Worm (Caenorhabditis elegans): Measurements from ENCODE around the gene Y46H3C.7.

Y46H3C.7 gene

DNA sequence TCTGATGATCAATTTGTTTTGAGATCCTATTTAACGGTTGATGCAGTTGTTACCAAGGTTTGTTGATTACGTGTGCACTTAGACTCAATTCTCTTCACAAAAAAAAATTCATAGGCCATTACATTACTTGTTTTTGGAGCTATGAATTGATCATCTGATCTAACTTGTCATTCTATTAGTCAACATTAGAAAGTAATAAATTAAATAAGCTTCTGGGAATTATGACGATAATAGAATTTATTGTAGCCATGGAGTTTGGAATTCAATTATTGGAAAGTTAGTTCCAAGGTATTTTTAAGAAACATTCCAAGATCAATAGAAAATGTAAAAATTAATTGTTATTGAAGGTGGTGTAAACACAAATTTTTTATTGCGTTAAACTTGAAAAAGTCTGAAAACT, 24.4 kb upstream of the Y46H3C.7 start:
- TF ChIP-seq ceh-16 (tag; optimal IDR thresholded peaks at IDR 0.05) (no peak), elt-2 (tag; optimal IDR thresholded peaks at IDR 0.05) (no peak), mdl-1 (tag; optimal IDR thresholded peaks at IDR 0.05) (no peak), lin-39 (tag; optimal IDR thresholded peaks at IDR 0.05) (no peak), nhr-12 (tag; optimal IDR thresholded peaks at IDR 0.05) (no peak), nhr-43 (tag; optimal IDR thresholded peaks at IDR 0.05; ENCODE audit: poor library complexity, severe bottlenecking) (no peak), tbx-2 (tag; optimal IDR thresholded peaks at IDR 0.05) (no peak), skn-1 (tag; optimal IDR thresholded peaks at IDR 0.05) (no peak)

ce11 chrV:1716892-1717291, 23.1 kb upstream of the Y46H3C.7 start, which contains the start of gene srw-103:
Gene srw-103 (plus strand): TSS chrV:1717192.
- TF ChIP-seq elt-3 (tag; optimal IDR thresholded peaks at IDR 0.05) (no peak), mdl-1 (tag; optimal IDR thresholded peaks at IDR 0.05) (no peak), unc-62 (GFP tag; optimal IDR thresholded peaks at IDR 0.05) (no peak), ceh-9 (tag; optimal IDR thresholded peaks at IDR 0.05) (no peak), eor-1 (tag; optimal IDR thresholded peaks at IDR 0.05) (no peak), ama-1 (optimal IDR thresholded peaks at IDR 0.05) (no peak), jun-1 (tag; optimal IDR thresholded peaks at IDR 0.05) (no peak), pha-4 (tag; optimal IDR thresholded peaks at IDR 0.05) (no peak), fos-1 (tag; optimal IDR thresholded peaks at IDR 0.05) (no peak), pqm-1 (tag; optimal IDR thresholded peaks at IDR 0.05) (no peak), zag-1 (tag; optimal IDR thresholded peaks at IDR 0.05) (no peak), nhr-67 (tag; optimal IDR thresholded peaks at IDR 0.05) (no peak), R02D3.7 (tag; optimal IDR thresholded peaks at IDR 0.05) (no peak), elt-1 (tag; optimal IDR thresholded peaks at IDR 0.05) (no peak)

DNA sequence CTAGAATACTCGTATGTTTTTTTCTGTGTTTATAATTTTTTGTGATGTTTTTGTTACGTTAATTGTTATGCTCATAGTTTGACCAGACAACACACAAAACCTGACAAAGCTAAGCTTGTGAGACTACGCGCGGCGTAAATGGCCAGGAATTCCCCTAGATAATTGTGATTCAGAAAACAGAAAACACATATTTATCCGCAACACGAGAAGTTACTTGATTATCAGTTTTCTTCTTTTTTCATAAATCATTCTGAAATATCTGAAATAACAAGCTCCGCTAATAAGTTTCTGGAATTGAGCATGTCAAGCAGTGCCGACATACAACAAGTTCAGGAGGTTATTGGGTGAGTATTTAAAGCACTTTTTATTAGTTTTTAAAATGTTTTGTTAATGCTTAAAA, 17.1 kb upstream of the Y46H3C.7 start, which contains the start of gene srw-100:
srw-100 (plus strand) TSS at position 301 of the 400 bp plus-strand sequence.
- TF ChIP-seq lsy-12 (tag; optimal IDR thresholded peaks at IDR 0.05) = no peak
- no peak for TF ChIP-seq ztf-4 (tag; optimal IDR thresholded peaks at IDR 0.05)
- no peak for TF ChIP-seq snpc-4 (tag; optimal IDR thresholded peaks at IDR 0.05)
- TF ChIP-seq fos-1 (tag; optimal IDR thresholded peaks at IDR 0.05) = no peak
- TF ChIP-seq lin-39 (tag; optimal IDR thresholded peaks at IDR 0.05) = no peak
- no peak for TF ChIP-seq nhr-25 (tag; optimal IDR thresholded peaks at IDR 0.05)
- no peak for TF ChIP-seq pqm-1 (tag; optimal IDR thresholded peaks at IDR 0.05)
- TF ChIP-seq nhr-12 (tag; optimal IDR thresholded peaks at IDR 0.05) = no peak
- TF ChIP-seq tbx-2 (tag; optimal IDR thresholded peaks at IDR 0.05) = no peak
- TF ChIP-seq elt-2 (tag; optimal IDR thresholded peaks at IDR 0.05) = no peak
- TF ChIP-seq elt-3 (tag; optimal IDR thresholded peaks at IDR 0.05) = no peak
- TF ChIP-seq nhr-28 (tag; optimal IDR thresholded peaks at IDR 0.05) = no peak
- no peak for TF ChIP-seq nhr-67 (tag; optimal IDR thresholded peaks at IDR 0.05)
- TF ChIP-seq ztf-11 (tag; optimal IDR thresholded peaks at IDR 0.05) = no peak
- no peak for TF ChIP-seq nhr-11 (tag; optimal IDR thresholded peaks at IDR 0.05)
- no peak for TF ChIP-seq lin-15B (tag; optimal IDR thresholded peaks at IDR 0.05)
- TF ChIP-seq ceh-16 (tag; optimal IDR thresholded peaks at IDR 0.05) = no peak
- TF ChIP-seq jun-1 (tag; optimal IDR thresholded peaks at IDR 0.05) = no peak

DNA sequence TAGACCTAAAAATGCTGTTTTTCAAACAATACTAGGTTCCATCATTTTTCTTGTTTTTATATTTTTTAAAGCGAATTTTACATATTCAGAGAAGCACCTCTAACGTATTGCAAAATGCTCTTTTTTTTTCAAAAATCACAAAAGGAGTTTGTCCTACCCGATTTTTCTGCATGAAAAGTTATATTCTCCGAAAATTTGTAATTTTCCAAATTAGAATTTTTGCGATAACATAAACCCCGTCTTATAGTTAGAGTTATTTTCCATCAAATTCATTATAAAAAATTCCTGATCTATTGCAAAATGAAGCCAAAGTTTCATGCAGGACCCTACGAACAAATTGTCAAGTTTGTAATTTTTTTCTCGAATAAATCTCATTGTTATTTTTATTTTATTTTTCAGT, 14.6 kb upstream of the Y46H3C.7 start, which contains the start of gene srw-99:
srw-99 (plus strand) TSS at position 301 of the 400 bp plus-strand sequence.
- TF ChIP-seq hmg-11 (tag; optimal IDR thresholded peaks at IDR 0.05) (no peak), lin-39 (tag; optimal IDR thresholded peaks at IDR 0.05) (no peak), nhr-77 (tag; optimal IDR thresholded peaks at IDR 0.05) (no peak), ztf-4 (tag; optimal IDR thresholded peaks at IDR 0.05) (no peak), ceh-28 (tag; optimal IDR thresholded peaks at IDR 0.05) (no peak), tbx-2 (tag; optimal IDR thresholded peaks at IDR 0.05) (no peak), ama-1 (optimal IDR thresholded peaks at IDR 0.05) (no peak), nhr-12 (tag; optimal IDR thresholded peaks at IDR 0.05) (no peak), nhr-11 (tag; optimal IDR thresholded peaks at IDR 0.05) (no peak), zag-1 (tag; optimal IDR thresholded peaks at IDR 0.05) (no peak), egl-5 (tag; optimal IDR thresholded peaks at IDR 0.05) (no peak), egl-27 (tag; optimal IDR thresholded peaks at IDR 0.05) (no peak)

ce11 chrV:1701584-1702101, 7.8 kb upstream of the Y46H3C.7 start, which contains the start of gene srw-90:
Gene srw-90 (plus strand): TSS chrV:1702051.
- TF ChIP-seq nhr-12 (tag; optimal IDR thresholded peaks at IDR 0.05) (no peak), nhr-28 (tag; optimal IDR thresholded peaks at IDR 0.05) (no peak), lsy-12 (tag; optimal IDR thresholded peaks at IDR 0.05) (no peak), ama-1 (optimal IDR thresholded peaks at IDR 0.05) (no peak), unc-62 (GFP tag; optimal IDR thresholded peaks at IDR 0.05) (no peak), aly-2 (tag; optimal IDR thresholded peaks at IDR 0.05) (no peak), sea-2 (GFP tag; optimal IDR thresholded peaks at IDR 0.05) (no peak), nfya-1 (tag; optimal IDR thresholded peaks at IDR 0.05; ENCODE audit: insufficient read depth) (no peak), elt-2 (tag; optimal IDR thresholded peaks at IDR 0.05) (no peak), eor-1 (tag; optimal IDR thresholded peaks at IDR 0.05) (no peak), unc-39 (tag; optimal IDR thresholded peaks at IDR 0.05) (no peak), egl-27 (tag; optimal IDR thresholded peaks at IDR 0.05) (no peak), jun-1 (tag; optimal IDR thresholded peaks at IDR 0.05) (no peak), elt-3 (tag; optimal IDR thresholded peaks at IDR 0.05) (no peak), lin-15B (tag; optimal IDR thresholded peaks at IDR 0.05) (no peak), fkh-2 (tag; optimal IDR thresholded peaks at IDR 0.05) (no peak)

All from whole organism, L3 larva.